Worm (Caenorhabditis elegans) whole organism, young adult: ENCODE results near the gene C36A4.11.

Experiments
- B0035.1 ChIP-seq: sonication (generic microtip); optimal IDR thresholded peaks from 2 replicates; lab custom pipeline; 2016; ENCODE audit warnings: missing genetic modification characterization, mild to moderate bottlenecking, missing compliant biosample characterization, missing genotype, missing genetic modification reagents
- C17E4.6 ChIP-seq: fragments of 200-800 bp; sonication (Bioruptor generic); IDR thresholded peaks from 2 replicates; pipeline ENCODE4 v1.3.6; 2022; ENCODE audit warnings: missing genetic modification reagents, missing genetic modification characterization, missing compliant biosample characterization
- D2030.7 ChIP-seq: fragments of 200-800 bp; sonication (Bioruptor generic); IDR thresholded peaks from 2 replicates; pipeline ENCODE4 v1.3.6; 2022; ENCODE audit warnings: missing genetic modification reagents, missing genetic modification characterization, missing compliant biosample characterization
- F10E7.11 ChIP-seq: sonication (generic microtip); optimal IDR thresholded peaks from 2 replicates; lab custom pipeline; 2017; ENCODE audit warnings: mild to moderate bottlenecking, missing genetic modification characterization, moderate library complexity, missing compliant biosample characterization
- F22D6.2 ChIP-seq: sonication (generic microtip); optimal IDR thresholded peaks from 2 replicates; lab custom pipeline; 2016; ENCODE audit warnings: mild to moderate bottlenecking, missing genetic modification characterization, missing compliant biosample characterization
- F37B4.10 ChIP-seq: fragments of 200-800 bp; sonication (Bioruptor generic); IDR thresholded peaks from 2 replicates; pipeline ENCODE4 v1.3.6; 2022; ENCODE audit warnings: missing genetic modification characterization, missing compliant biosample characterization
- F39B2.1 ChIP-seq: fragments of 200-800 bp; sonication (Bioruptor generic); IDR thresholded peaks from 2 replicates; pipeline ENCODE4 v1.3.6; 2022; ENCODE audit warnings: missing genetic modification reagents, missing genetic modification characterization, missing compliant biosample characterization
- F52B5.7 ChIP-seq: sonication (generic microtip); optimal IDR thresholded peaks from 2 replicates; lab custom pipeline; 2016; ENCODE audit warnings: mild to moderate bottlenecking, missing genetic modification characterization, missing compliant biosample characterization
- F55B11.4 ChIP-seq: sonication (generic microtip); optimal IDR thresholded peaks from 2 replicates; lab custom pipeline; 2016; ENCODE audit warnings: missing compliant biosample characterization, missing genetic modification characterization, borderline replicate concordance; ENCODE audit not compliant: insufficient read depth
- F57C9.4 ChIP-seq: sonication (generic microtip); optimal IDR thresholded peaks from 2 replicates; lab custom pipeline; 2017; ENCODE audit warnings: mild to moderate bottlenecking, missing genetic modification characterization, missing compliant biosample characterization
- T07F8.4 ChIP-seq: sonication (generic microtip); optimal IDR thresholded peaks from 2 replicates; lab custom pipeline; 2016; ENCODE audit warnings: mild to moderate bottlenecking, missing genetic modification characterization, moderate library complexity, missing compliant biosample characterization
- Y67H2A.10 ChIP-seq: fragments of 200-800 bp; sonication (Bioruptor generic); conservative IDR thresholded peaks from 2 replicates; pipeline ENCODE4 v1.3.6; 2022; ENCODE audit warnings: missing genetic modification reagents, missing genetic modification characterization, missing compliant biosample characterization
- akir-1 ChIP-seq: fragments of 200-800 bp; sonication (Bioruptor generic); optimal IDR thresholded peaks from 2 replicates; lab custom pipeline; 2018; ENCODE audit warnings: mild to moderate bottlenecking, missing genetic modification characterization, moderate library complexity, missing compliant biosample characterization
- athp-1 ChIP-seq: sonication (generic microtip); optimal IDR thresholded peaks from 2 replicates; lab custom pipeline; 2017; ENCODE audit warnings: mild to moderate bottlenecking, missing genetic modification characterization, missing compliant biosample characterization
- attf-3 ChIP-seq: fragments of 200-800 bp; sonication (Bioruptor generic); conservative IDR thresholded peaks from 2 replicates; pipeline ENCODE4 v1.3.6; 2022; ENCODE audit warnings: missing genetic modification reagents, missing genetic modification characterization, missing compliant biosample characterization
- ccch-3 ChIP-seq: fragments of 200-800 bp; sonication (Bioruptor generic); optimal IDR thresholded peaks from 2 replicates; lab custom pipeline; 2018; ENCODE audit warnings: mild to moderate bottlenecking, missing genetic modification characterization, missing compliant biosample characterization
- cebp-1 ChIP-seq, 2 experiments: fragments of 200-800 bp in 1 of 2; sonication (Bioruptor generic) in 1 of 2; sonication (generic microtip) in 1 of 2; IDR thresholded peaks in 1 of 2; optimal IDR thresholded peaks in 1 of 2; 2 replicates each; pipeline versions ENCODE4 v1.3.6 to Lab custom; 2017 to 2022; ENCODE audit warnings: missing compliant biosample characterization in 2 of 2, missing genetic modification characterization in 2 of 2, mild to moderate bottlenecking in 1 of 2, missing genetic modification reagents in 1 of 2, moderate library complexity in 1 of 2
- ceh-27 ChIP-seq: fragments of 200-800 bp; sonication (Bioruptor generic); optimal IDR thresholded peaks from 2 replicates; lab custom pipeline; 2018; ENCODE audit warnings: mild to moderate bottlenecking, missing genetic modification characterization, moderate library complexity, missing compliant biosample characterization
- ceh-40 ChIP-seq: fragments of 200-800 bp; sonication (Bioruptor generic); IDR thresholded peaks from 2 replicates; pipeline ENCODE4 v1.3.6; 2022; ENCODE audit warnings: missing genetic modification characterization, missing compliant biosample characterization
- ceh-58 ChIP-seq: fragments of 200-800 bp; sonication (Bioruptor generic); IDR thresholded peaks from 2 replicates; pipeline ENCODE4 v1.3.6; 2022; ENCODE audit warnings: missing genetic modification characterization, missing compliant biosample characterization
- ceh-79 ChIP-seq: sonication (generic microtip); optimal IDR thresholded peaks from 2 replicates; lab custom pipeline; 2017; ENCODE audit warnings: mild to moderate bottlenecking, missing genetic modification characterization, missing compliant biosample characterization
- chd-7 ChIP-seq: sonication (generic microtip); optimal IDR thresholded peaks from 2 replicates; lab custom pipeline; 2016; ENCODE audit warnings: mild to moderate bottlenecking, missing genetic modification characterization, moderate library complexity, missing compliant biosample characterization
- dpff-1 ChIP-seq: sonication (generic microtip); optimal IDR thresholded peaks from 2 replicates; lab custom pipeline; 2017; ENCODE audit warnings: mild to moderate bottlenecking, missing genetic modification characterization, missing compliant biosample characterization
- fkh-3 ChIP-seq: sonication (generic microtip); optimal IDR thresholded peaks from 2 replicates; lab custom pipeline; 2016; ENCODE audit warnings: mild to moderate bottlenecking, missing genetic modification characterization, missing compliant biosample characterization
- gei-17 ChIP-seq: fragments of 200-800 bp; sonication (Bioruptor generic); optimal IDR thresholded peaks from 2 replicates; lab custom pipeline; 2018; ENCODE audit warnings: mild to moderate bottlenecking, missing genetic modification characterization, missing compliant biosample characterization
- him-1 ChIP-seq: sonication (generic microtip); optimal IDR thresholded peaks from 2 replicates; lab custom pipeline; 2016; ENCODE audit warnings: missing genotype, missing genetic modification reagents, missing genetic modification characterization, missing compliant biosample characterization
- hlh-26 ChIP-seq: fragments of 200-800 bp; sonication (Bioruptor generic); conservative IDR thresholded peaks from 2 replicates; pipeline ENCODE4 v1.3.6; 2022; ENCODE audit warnings: missing genetic modification reagents, missing genetic modification characterization, missing compliant biosample characterization
- hmg-1.2 ChIP-seq: fragments of 200-800 bp; sonication (Bioruptor generic); IDR thresholded peaks from 2 replicates; pipeline ENCODE4 v1.3.6; 2022; ENCODE audit warnings: missing genetic modification reagents, missing genetic modification characterization, missing compliant biosample characterization
- hsf-1 ChIP-seq: fragments of 200-800 bp; sonication (Bioruptor generic); IDR thresholded peaks from 2 replicates; pipeline ENCODE4 v1.3.6; 2022; ENCODE audit warnings: missing genetic modification reagents, missing genetic modification characterization, missing compliant biosample characterization
- lag-1 ChIP-seq: fragments of 200-800 bp; sonication (Bioruptor generic); IDR thresholded peaks from 2 replicates; pipeline ENCODE4 v1.3.6; 2022; ENCODE audit warnings: missing genetic modification reagents, missing genetic modification characterization, missing compliant biosample characterization
- lin-26 ChIP-seq: fragments of 200-800 bp; sonication (Bioruptor generic); IDR thresholded peaks from 2 replicates; pipeline ENCODE4 v1.3.6; 2022; ENCODE audit warnings: missing genetic modification reagents, missing genetic modification characterization, missing compliant biosample characterization
- lin-35 ChIP-seq, 3 experiments: fragments of 150-350 bp in 2 of 3; sonication (generic microtip) in 1 of 3; optimal IDR thresholded peaks; 2 replicates each; lab custom pipeline; 2014 to 2018; ENCODE audit warnings: missing biosample characterization in 3 of 3, missing genetic modification characterization in 3 of 3, missing genetic modification reagents in 3 of 3
- lsy-27 ChIP-seq: sonication (generic microtip); optimal IDR thresholded peaks from 2 replicates; lab custom pipeline; 2017; ENCODE audit warnings: missing genetic modification characterization, mild to moderate bottlenecking, missing compliant biosample characterization, antibody characterized with exemption, missing genotype, borderline replicate concordance; ENCODE audit not compliant: insufficient read depth
- madf-8 ChIP-seq: fragments of 200-800 bp; sonication (Bioruptor generic); conservative IDR thresholded peaks from 2 replicates; pipeline ENCODE4 v1.3.6; 2022; ENCODE audit warnings: missing genetic modification reagents, missing genetic modification characterization, missing compliant biosample characterization
- nfya-2 ChIP-seq: fragments of 200-800 bp; sonication (Bioruptor generic); IDR thresholded peaks from 2 replicates; pipeline ENCODE4 v1.3.6; 2022; ENCODE audit warnings: missing genetic modification reagents, missing genetic modification characterization, missing compliant biosample characterization
- nhr-27 ChIP-seq: fragments of 200-800 bp; sonication (Bioruptor generic); optimal IDR thresholded peaks from 2 replicates; lab custom pipeline; 2018; ENCODE audit warnings: mild to moderate bottlenecking, missing genetic modification characterization, moderate library complexity, missing compliant biosample characterization
- nhr-80 ChIP-seq: sonication (generic microtip); optimal IDR thresholded peaks from 2 replicates; lab custom pipeline; 2016; ENCODE audit warnings: missing genetic modification characterization, missing compliant biosample characterization
- rcor-1 ChIP-seq: fragments of 200-800 bp; sonication (Bioruptor generic); IDR thresholded peaks from 2 replicates; pipeline ENCODE4 v1.3.6; 2022; ENCODE audit warnings: missing genetic modification reagents, missing genetic modification characterization, missing compliant biosample characterization
- snpc-1.1 ChIP-seq: sonication (generic microtip); optimal IDR thresholded peaks from 2 replicates; lab custom pipeline; 2017; ENCODE audit warnings: missing genetic modification characterization, mild to moderate bottlenecking, missing compliant biosample characterization, antibody characterized with exemption, moderate library complexity, missing genotype, missing genetic modification reagents; ENCODE audit not compliant: insufficient read depth
- snpc-1.3 ChIP-seq: sonication (generic microtip); optimal IDR thresholded peaks from 2 replicates; lab custom pipeline; 2017; ENCODE audit warnings: missing genetic modification characterization, mild to moderate bottlenecking, missing compliant biosample characterization, antibody characterized with exemption, moderate library complexity, missing genotype, missing genetic modification reagents; ENCODE audit not compliant: insufficient read depth
- snpc-4 ChIP-seq, 5 experiments: fragments of 150-350 bp in 1 of 5; sonication (generic microtip) in 4 of 5; optimal IDR thresholded peaks; 2 replicates each; lab custom pipeline; 2014 to 2018; ENCODE audit warnings: missing genetic modification characterization in 5 of 5, missing biosample characterization in 3 of 5, antibody characterized with exemption in 2 of 5, mild to moderate bottlenecking in 2 of 5, missing compliant biosample characterization in 2 of 5, missing genotype in 2 of 5, moderate library complexity in 2 of 5, missing genetic modification reagents in 1 of 5
- tbp1 ChIP-seq: fragments of 200-800 bp; sonication (Bioruptor generic); optimal IDR thresholded peaks from 2 replicates; lab custom pipeline; 2018; ENCODE audit warnings: mild to moderate bottlenecking, missing genetic modification characterization, missing compliant biosample characterization
- unc-62 ChIP-seq: fragments of 150-350 bp; optimal IDR thresholded peaks from 2 replicates; lab custom pipeline; 2014; ENCODE audit warnings: missing biosample characterization, missing genetic modification reagents, missing genetic modification characterization
- zfh-2 ChIP-seq: fragments of 200-800 bp; sonication (Bioruptor generic); conservative IDR thresholded peaks from 2 replicates; pipeline ENCODE4 v1.3.6; 2022; ENCODE audit warnings: missing genetic modification reagents, missing genetic modification characterization, missing compliant biosample characterization
- zim-3 ChIP-seq: sonication (generic microtip); optimal IDR thresholded peaks from 2 replicates; lab custom pipeline; 2017; ENCODE audit warnings: mild to moderate bottlenecking, missing genetic modification characterization, moderate library complexity, missing compliant biosample characterization
- ztf-26 ChIP-seq: sonication (generic microtip); optimal IDR thresholded peaks from 2 replicates; lab custom pipeline; 2017; ENCODE audit warnings: missing genetic modification characterization, missing compliant biosample characterization
- ztf-28 ChIP-seq: fragments of 200-800 bp; sonication (Bioruptor generic); IDR thresholded peaks from 2 replicates; pipeline ENCODE4 v1.3.6; 2022; ENCODE audit warnings: missing genetic modification reagents, missing genetic modification characterization, missing compliant biosample characterization

Gene C36A4.11

DNA sequence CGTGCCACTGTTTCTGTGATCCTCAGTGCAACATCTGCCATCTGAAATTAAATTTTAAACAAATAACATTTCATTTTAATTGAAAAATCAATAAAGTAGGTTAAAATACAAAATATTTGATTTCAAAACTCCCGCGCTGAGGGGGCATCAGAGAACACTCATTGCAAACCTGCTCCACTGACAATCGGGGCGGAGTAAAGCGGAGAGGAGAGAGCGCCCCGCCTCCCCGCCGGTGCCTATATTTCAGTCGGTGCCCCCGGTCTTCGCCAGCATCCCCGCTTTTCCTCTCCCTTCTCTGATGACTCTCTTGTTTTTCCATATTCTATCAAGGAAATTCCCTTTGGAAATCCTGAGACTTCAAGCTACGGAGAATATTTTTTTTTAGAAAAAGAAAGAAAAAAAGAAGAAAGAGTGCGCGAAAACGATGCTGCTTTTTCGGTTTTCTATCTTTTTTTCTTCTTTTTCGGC is 22.6 kb downstream of the C36A4.11 start, which contains the start of gene brc-1 (continued):
- TF ChIP-seq snpc-1.3 (tag; lab: Kevin White, UChicago), result no peak
- no peak for TF ChIP-seq F37B4.10 (GFP tag; lab: Robert Waterston, UW)
- TF ChIP-seq ztf-28 (GFP tag; lab: Robert Waterston, UW), result no peak
- peak; percentile 98 for TF ChIP-seq zfh-2 (GFP tag; lab: Robert Waterston, UW)
- TF ChIP-seq hlh-26, result no peak
- no peak for TF ChIP-seq Y67H2A.10 (GFP tag; lab: Robert Waterston, UW)
- no peak for TF ChIP-seq snpc-4 (GFP tag; optimal IDR thresholded peaks at IDR 0.05; lab: Kevin White, UChicago)
- peak in 3 of 4 experiments; percentile 27 to 57 (median 57) for TF ChIP-seq snpc-4 (tag; optimal IDR thresholded peaks at IDR 0.05; lab: Kevin White, UChicago)
- TF ChIP-seq attf-3 (GFP tag; lab: Robert Waterston, UW), result no peak
- peak; percentile 87 for TF ChIP-seq ztf-26 (tag; lab: Kevin White, UChicago)
- no peak for TF ChIP-seq snpc-1.1
- peak; percentile 12; the same call in 1 of the 2 replicates for TF ChIP-seq rcor-1 (GFP tag; lab: Robert Waterston, UW)
- no peak for TF ChIP-seq T07F8.4 (tag; lab: Kevin White, UChicago)
- no peak for TF ChIP-seq unc-62 (GFP tag; lab: Kevin White, UChicago)
- TF ChIP-seq nfya-2 (GFP tag; lab: Robert Waterston, UW), result no peak
- TF ChIP-seq gei-17, result peak; percentile 20
- TF ChIP-seq F10E7.11, result no peak
- TF ChIP-seq madf-8 (GFP tag; lab: Robert Waterston, UW), result no peak
- no peak for TF ChIP-seq F55B11.4 (tag; lab: Kevin White, UChicago)
- peak; percentile 70 for TF ChIP-seq cebp-1 (GFP tag; IDR thresholded peaks at IDR 0.05; lab: Robert Waterston, UW)
- TF ChIP-seq cebp-1 (tag; optimal IDR thresholded peaks at IDR 0.05; lab: Kevin White, UChicago), result peak; percentile 87
- TF ChIP-seq ceh-58 (GFP tag; lab: Robert Waterston, UW), result no peak
- TF ChIP-seq F22D6.2 (tag; lab: Kevin White, UChicago), result no peak
- peak; percentile 60 for TF ChIP-seq chd-7 (tag; lab: Kevin White, UChicago)
- TF ChIP-seq fkh-3 (tag; lab: Kevin White, UChicago), result no peak
- TF ChIP-seq tbp1 (GFP tag; lab: Kevin White, UChicago), result peak; percentile 51
- TF ChIP-seq lsy-27 (tag; lab: Kevin White, UChicago), result no peak
- no peak for TF ChIP-seq hsf-1 (GFP tag; lab: Robert Waterston, UW)
- no peak for TF ChIP-seq zim-3 (tag; lab: Kevin White, UChicago)
- no peak for TF ChIP-seq C17E4.6
- no peak for TF ChIP-seq dpff-1 (tag; lab: Kevin White, UChicago)
- TF ChIP-seq nhr-80 (tag; lab: Kevin White, UChicago), result peak; percentile 68
- no peak for TF ChIP-seq F57C9.4 (tag; lab: Kevin White, UChicago)
- TF ChIP-seq nhr-27, result no peak
- 0 out of 2 replicates have a peak, but pooled peaks have one; percentile 46 for TF ChIP-seq lin-26 (GFP tag; lab: Robert Waterston, UW)
- TF ChIP-seq lin-35 (GFP tag; optimal IDR thresholded peaks at IDR 0.05; lab: Kevin White, UChicago), result peak in 2 of 3 experiments; percentile 41 to 92
- no peak for TF ChIP-seq him-1 (tag; lab: Kevin White, UChicago)
- TF ChIP-seq ceh-79, result no peak
- no peak for TF ChIP-seq ceh-40 (GFP tag; lab: Robert Waterston, UW)
- no peak for TF ChIP-seq B0035.1 (tag; lab: Kevin White, UChicago)
- TF ChIP-seq ccch-3 (GFP tag; lab: Kevin White, UChicago), result no peak
- TF ChIP-seq ceh-27 (GFP tag; lab: Kevin White, UChicago), result peak; percentile 71
- peak; percentile 42 for TF ChIP-seq athp-1 (tag; lab: Kevin White, UChicago)
- TF ChIP-seq F39B2.1, result no peak
- no peak for TF ChIP-seq lag-1 (GFP tag; lab: Robert Waterston, UW)
- TF ChIP-seq D2030.7 (GFP tag; lab: Robert Waterston, UW), result no peak
- no peak for TF ChIP-seq F52B5.7 (tag; lab: Kevin White, UChicago)
- TF ChIP-seq hmg-1.2 (GFP tag; lab: Robert Waterston, UW), result peak; percentile 57
- TF ChIP-seq akir-1 (GFP tag; lab: Kevin White, UChicago), result no peak
